Fruit fly (Drosophila melanogaster): ENCODE measurements around the gene CG7330.

Gene CG7330

DNA sequence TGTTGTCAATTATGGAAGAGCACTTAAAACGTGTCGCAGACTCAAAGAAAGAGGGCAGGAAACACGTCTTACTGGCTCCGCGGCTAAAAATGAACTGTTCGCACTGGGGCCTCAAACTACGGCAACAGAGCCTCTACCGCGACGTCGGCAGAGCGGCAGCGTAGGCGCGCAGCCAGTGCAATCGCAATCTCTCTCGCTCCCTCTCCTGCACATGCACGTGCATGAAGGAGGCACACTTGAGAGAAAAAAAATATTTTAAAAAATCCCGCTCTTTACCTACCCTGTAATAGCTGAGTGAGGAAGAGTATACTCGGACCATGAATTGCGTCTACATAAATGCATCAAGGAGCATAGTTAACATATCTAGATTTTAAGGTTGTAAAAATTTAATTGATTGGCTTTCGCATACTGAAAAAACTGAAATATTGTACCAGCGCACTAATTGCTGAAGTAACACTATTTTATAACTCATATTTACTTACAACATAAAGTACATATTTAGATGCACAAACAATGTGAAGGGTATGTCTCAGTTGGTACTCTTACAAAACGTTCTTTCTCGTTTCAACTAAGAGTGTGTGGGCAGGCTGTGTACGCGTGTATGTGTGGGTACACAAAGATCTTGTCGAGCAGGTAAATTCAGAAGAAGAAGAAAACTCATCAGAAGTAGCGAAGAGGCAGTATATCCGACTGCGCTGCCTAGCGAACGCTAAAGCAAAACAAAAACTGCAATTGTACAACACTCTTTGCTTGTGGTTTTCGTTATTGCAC, 37.0 kb downstream of the CG7330 start, which contains the start of gene hid (continued):
- TF ChIP-seq CG6808 (GFP tag; optimal IDR thresholded peaks at IDR 0.05) (peak; percentile 96), pdm3 (GFP tag; optimal IDR thresholded peaks at IDR 0.05) (peak; percentile 97), OdsH (GFP tag; optimal IDR thresholded peaks at IDR 0.05) (peak; percentile 96), CG8632 (GFP tag; optimal IDR thresholded peaks at IDR 0.05) (peak; percentile 96), vri (GFP tag; optimal IDR thresholded peaks at IDR 0.05) (peak; percentile 92), net (GFP tag; optimal IDR thresholded peaks at IDR 0.05) (peak; percentile 95), Eip78C (GFP tag) (peak; percentile 99), Hr39 (GFP tag; optimal IDR thresholded peaks at IDR 0.05) (peak; percentile 98), Hr4 (GFP tag; optimal IDR thresholded peaks at IDR 0.05) (peak; percentile 97), fd85E (GFP tag; optimal IDR thresholded peaks at IDR 0.05) (peak; percentile 57), Sox14 (GFP tag; optimal IDR thresholded peaks at IDR 0.05) (peak; percentile 98), fd59A (GFP tag; optimal IDR thresholded peaks at IDR 0.05) (peak; percentile 97), Sox15 (GFP tag; optimal IDR thresholded peaks at IDR 0.05) (peak; percentile 98), ss (GFP tag; optimal IDR thresholded peaks at IDR 0.05) (peak; percentile 94 to 98), salr (GFP tag; optimal IDR thresholded peaks at IDR 0.05) (peak; percentile 90 to 96), Lpt (GFP tag; optimal IDR thresholded peaks at IDR 0.05) (peak; percentile 92), Ets21C (GFP tag; optimal IDR thresholded peaks at IDR 0.05) (peak; percentile 95), Met (GFP tag; optimal IDR thresholded peaks at IDR 0.05) (peak; percentile 97), CG11294 (GFP tag; IDR thresholded peaks at IDR 0.05) (peak; percentile 95), CG15336 (GFP tag; IDR thresholded peaks at IDR 0.05) (peak; percentile 89), esn (GFP tag; optimal IDR thresholded peaks at IDR 0.05) (peak; percentile 98)

dm6 chr3L:18186313-18186625, 37.5 kb downstream of the CG7330 start:
- TF ChIP-seq Sox102F (GFP tag; optimal IDR thresholded peaks at IDR 0.05): no peak
- TF ChIP-seq CG3919 (GFP tag; optimal IDR thresholded peaks at IDR 0.05): no peak
- TF ChIP-seq CG31627 (GFP tag; optimal IDR thresholded peaks at IDR 0.05): no peak
- TF ChIP-seq Hr4 (GFP tag; optimal IDR thresholded peaks at IDR 0.05): no peak
- TF ChIP-seq CG11294 (GFP tag; IDR thresholded peaks at IDR 0.05): no peak
- no peak for TF ChIP-seq CG11762 (GFP tag; optimal IDR thresholded peaks at IDR 0.05; ENCODE audit: insufficient read depth)

- peak; percentile 29 for TF ChIP-seq CG1621 (tag; optimal IDR thresholded peaks at IDR 0.05)
- no peak for TF ChIP-seq CG3032 (tag; optimal IDR thresholded peaks at IDR 0.05)
Observed at dm6 chr3L:18186779-18187178, 38.1 kb downstream of the CG7330 start.

- TF ChIP-seq Eip78C (GFP tag): peak; percentile 32
- TF ChIP-seq CG6808 (GFP tag; optimal IDR thresholded peaks at IDR 0.05): peak; percentile 7
- TF ChIP-seq svp (GFP tag): peak; percentile 45
- no peak for TF ChIP-seq CG6276 (GFP tag; optimal IDR thresholded peaks at IDR 0.05)
- peak; percentile 44 for TF ChIP-seq vri (GFP tag; optimal IDR thresholded peaks at IDR 0.05)
Observed at dm6 chr3L:18187472-18188089, 38.9 kb downstream of the CG7330 start.

dm6 chr3L:18188473-18189087, 39.9 kb downstream of the CG7330 start:
- TF ChIP-seq CG11902 (GFP tag; optimal IDR thresholded peaks at IDR 0.05) (no peak), svp (GFP tag) (peak; percentile 27), Eip93F (GFP tag; optimal IDR thresholded peaks at IDR 0.05) (no peak), Eip78C (GFP tag) (peak; percentile 49), CG11294 (GFP tag; IDR thresholded peaks at IDR 0.05) (no peak), Eip75B (GFP tag; optimal IDR thresholded peaks at IDR 0.05) (no peak), fkh (GFP tag; optimal IDR thresholded peaks at IDR 0.05) (peak; percentile 21), cyc (GFP tag; optimal IDR thresholded peaks at IDR 0.05) (no peak)
